Worm (Caenorhabditis elegans): ENCODE results near the gene K03A11.1.

Gene K03A11.1

ce11 chrX:13046324-13046723 lies 5.2 kb upstream of the K03A11.1 start (continued):
- TF ChIP-seq tbx-2 (tag; optimal IDR thresholded peaks at IDR 0.05) (peak; percentile 88), zip-5 (tag; optimal IDR thresholded peaks at IDR 0.05) (peak; percentile 62), hlh-30 (tag; optimal IDR thresholded peaks at IDR 0.05; ENCODE audit: insufficient read depth) (peak; percentile 36), tbx-7 (tag; optimal IDR thresholded peaks at IDR 0.05) (peak; percentile 36), sox-4 (tag; optimal IDR thresholded peaks at IDR 0.05) (peak; percentile 94), pat-9 (tag; optimal IDR thresholded peaks at IDR 0.05) (peak; percentile 84), unc-3 (GFP tag; conservative IDR thresholded peaks at IDR 0.05) (peak; percentile 91), unc-3 (tag; optimal IDR thresholded peaks at IDR 0.05) (peak; percentile 70), ceh-34 (tag; optimal IDR thresholded peaks at IDR 0.05) (peak; percentile 94), ceh-6 (GFP tag; optimal IDR thresholded peaks at IDR 0.05) (peak; percentile 88), syd-9 (tag; optimal IDR thresholded peaks at IDR 0.05) (peak; percentile 93), pqm-1 (tag; optimal IDR thresholded peaks at IDR 0.05) (peak; percentile 75), dmd-4 (tag; optimal IDR thresholded peaks at IDR 0.05; ENCODE audit: borderline replicate concordance) (peak; percentile 93), dve-1 (tag; optimal IDR thresholded peaks at IDR 0.05) (peak; percentile 96), mec-3 (tag; optimal IDR thresholded peaks at IDR 0.05; ENCODE audit: borderline replicate concordance) (peak; percentile 30), elt-2 (tag; optimal IDR thresholded peaks at IDR 0.05) (peak; percentile 87), gmeb-2 (tag; optimal IDR thresholded peaks at IDR 0.05) (peak; percentile 94), pha-2 (tag; optimal IDR thresholded peaks at IDR 0.05) (peak; percentile 87), ets-4 (tag; optimal IDR thresholded peaks at IDR 0.05) (peak; percentile 74), lim-6 (tag; optimal IDR thresholded peaks at IDR 0.05) (peak; percentile 70), hlh-13 (GFP tag; optimal IDR thresholded peaks at IDR 0.05) (peak; percentile 85), T23F11.4 (GFP tag; optimal IDR thresholded peaks at IDR 0.05) (peak; percentile 89)

ce11 chrX:13048258-13048657 lies 3.2 kb upstream of the K03A11.1 start, which contains the start of gene C53C7.3:
Gene C53C7.3 (plus strand): TSS chrX:13048558.
- no peak for TF ChIP-seq elt-4 (tag; optimal IDR thresholded peaks at IDR 0.05)
- TF ChIP-seq ttx-3 (tag; optimal IDR thresholded peaks at IDR 0.05) = no peak
- TF ChIP-seq ceh-6 (GFP tag; optimal IDR thresholded peaks at IDR 0.05) = no peak
- TF ChIP-seq ceh-19 (GFP tag; optimal IDR thresholded peaks at IDR 0.05) = no peak
- no peak for TF ChIP-seq pat-9 (tag; optimal IDR thresholded peaks at IDR 0.05)
- TF ChIP-seq nhr-232 (tag; optimal IDR thresholded peaks at IDR 0.05) = no peak
- no peak for TF ChIP-seq hlh-13 (GFP tag; optimal IDR thresholded peaks at IDR 0.05)
- TF ChIP-seq C08G9.2 (tag; optimal IDR thresholded peaks at IDR 0.05) = no peak
- no peak for TF ChIP-seq unc-3 (GFP tag; conservative IDR thresholded peaks at IDR 0.05)
- no peak for TF ChIP-seq unc-3 (tag; optimal IDR thresholded peaks at IDR 0.05)
- no peak for TF ChIP-seq pqm-1 (tag; optimal IDR thresholded peaks at IDR 0.05)
- TF ChIP-seq madf-2 (tag; optimal IDR thresholded peaks at IDR 0.05) = no peak
- TF ChIP-seq ztf-16 (tag; optimal IDR thresholded peaks at IDR 0.05) = no peak
- no peak for TF ChIP-seq ref-2 (tag; optimal IDR thresholded peaks at IDR 0.05)
- no peak for TF ChIP-seq hlh-6 (tag; optimal IDR thresholded peaks at IDR 0.05)

ce11 chrX:13055560-13055959 lies 4.1 kb downstream of the K03A11.1 start, which contains the start of gene K03A11.6:
Gene K03A11.6 (plus strand): TSS chrX:13055860.
- TF ChIP-seq ztf-16 (tag; optimal IDR thresholded peaks at IDR 0.05) = no peak

- no peak for TF ChIP-seq K09A11.1 (tag; optimal IDR thresholded peaks at IDR 0.05; ENCODE audit: insufficient read depth)
- peak; percentile 7 for TF ChIP-seq elt-2 (tag; optimal IDR thresholded peaks at IDR 0.05)
These were observed 8.5 kb downstream of the K03A11.1 start for ce11 chrX:13059984-13060383.

ce11 chrX:13061366-13061765 lies 9.9 kb downstream of the K03A11.1 start:
- no peak for TF ChIP-seq K02D7.2 (tag; optimal IDR thresholded peaks at IDR 0.05)
- no peak for TF ChIP-seq zip-5 (tag; optimal IDR thresholded peaks at IDR 0.05)
- no peak for TF ChIP-seq ets-4 (tag; optimal IDR thresholded peaks at IDR 0.05)
- TF ChIP-seq ceh-19 (GFP tag; optimal IDR thresholded peaks at IDR 0.05) = no peak
- TF ChIP-seq lim-6 (tag; optimal IDR thresholded peaks at IDR 0.05) = no peak
- no peak for TF ChIP-seq fkh-6 (tag; optimal IDR thresholded peaks at IDR 0.05)
- TF ChIP-seq ceh-22 (tag; optimal IDR thresholded peaks at IDR 0.05) = no peak
- TF ChIP-seq ceh-24 (tag; optimal IDR thresholded peaks at IDR 0.05) = no peak
- no peak for TF ChIP-seq madf-2 (tag; optimal IDR thresholded peaks at IDR 0.05)
- TF ChIP-seq dmd-4 (tag; optimal IDR thresholded peaks at IDR 0.05; ENCODE audit: borderline replicate concordance) = no peak
- TF ChIP-seq pat-9 (tag; optimal IDR thresholded peaks at IDR 0.05) = no peak
- no peak for TF ChIP-seq ahr-1 (tag; optimal IDR thresholded peaks at IDR 0.05)
- no peak for TF ChIP-seq ceh-14 (tag; optimal IDR thresholded peaks at IDR 0.05)
- TF ChIP-seq C08G9.2 (tag; optimal IDR thresholded peaks at IDR 0.05) = no peak
- no peak for TF ChIP-seq ceh-2 (tag; optimal IDR thresholded peaks at IDR 0.05)
- TF ChIP-seq hlh-15 (tag; optimal IDR thresholded peaks at IDR 0.05) = no peak
- no peak for TF ChIP-seq K09A11.1 (tag; optimal IDR thresholded peaks at IDR 0.05; ENCODE audit: insufficient read depth)

Measured in whole organism, late embryonic.